Fruit fly (Drosophila melanogaster) whole organism, embryonic: Measurements from ENCODE around the gene CG5326.
A peak's percentile ranks its signal among the peaks of the same experiment; 100 is the strongest.

Experiments
- Ada2b ChIP-seq: fragments of 200-800 bp; sonication (Bioruptor generic); IDR thresholded peaks from 2 replicates; pipeline ENCODE4 v1.3.6; 2022; ENCODE audit warnings: missing biosample characterization, missing genetic modification characterization
- Atf6 ChIP-seq: fragments of 200-800 bp; sonication (Bioruptor generic); IDR thresholded peaks from 2 replicates; pipeline ENCODE4 v1.3.6; 2022; ENCODE audit warnings: missing biosample characterization, missing genetic modification characterization
- CG10267 ChIP-seq: fragments of 200-800 bp; sonication (Bioruptor generic); optimal IDR thresholded peaks from 2 replicates; lab custom pipeline; 2018; ENCODE audit warnings: missing biosample characterization, mild to moderate bottlenecking, missing genetic modification characterization, moderate library complexity
- CG11504 ChIP-seq: fragments of 200-800 bp; sonication (Bioruptor generic); optimal IDR thresholded peaks from 3 replicates; lab custom pipeline; 2019; ENCODE audit warnings: missing biosample characterization, mild to moderate bottlenecking, missing genetic modification characterization, moderate library complexity
- CG12299 ChIP-seq: fragments of 200-800 bp; sonication (Bioruptor generic); optimal IDR thresholded peaks from 2 replicates; lab custom pipeline; 2018; ENCODE audit warnings: missing biosample characterization, mild to moderate bottlenecking, missing genetic modification characterization
- CG13123 ChIP-seq: fragments of 200-800 bp; sonication (Bioruptor generic); optimal IDR thresholded peaks from 2 replicates; lab custom pipeline; 2016; ENCODE audit warnings: missing biosample characterization, missing genetic modification characterization
- CG15514 ChIP-seq: fragments of 200-800 bp; sonication (Bioruptor generic); optimal IDR thresholded peaks from 3 replicates; lab custom pipeline; 2017; ENCODE audit warnings: missing biosample characterization, missing genetic modification characterization, mild to moderate bottlenecking, moderate library complexity, missing genetic modification reagents
- CG17829 ChIP-seq: fragments of 200-800 bp; optimal IDR thresholded peaks from 2 replicates; lab custom pipeline; 2019; ENCODE audit warnings: missing biosample characterization, mild to moderate bottlenecking, missing genetic modification characterization, moderate library complexity
- CG17912 ChIP-seq: fragments of 200-800 bp; sonication (Bioruptor generic); optimal IDR thresholded peaks from 2 replicates; lab custom pipeline; 2018; ENCODE audit warnings: missing biosample characterization, mild to moderate bottlenecking, missing genetic modification characterization
- CG18476 ChIP-seq: fragments of 200-800 bp; sonication (Bioruptor generic); optimal IDR thresholded peaks from 2 replicates; lab custom pipeline; 2016; ENCODE audit warnings: missing biosample characterization, mild to moderate bottlenecking, missing genetic modification characterization
- CG18764 ChIP-seq: fragments of 200-800 bp; sonication (Bioruptor generic); optimal IDR thresholded peaks from 3 replicates; lab custom pipeline; 2016; ENCODE audit warnings: missing biosample characterization, missing genetic modification characterization
- CG31388 ChIP-seq: fragments of 200-800 bp; sonication (Bioruptor generic); optimal IDR thresholded peaks from 2 replicates; lab custom pipeline; 2016; ENCODE audit warnings: missing biosample characterization, missing genetic modification characterization
- CG31441 ChIP-seq: fragments of 200-800 bp; sonication (Bioruptor generic); IDR thresholded peaks from 2 replicates; pipeline ENCODE4 v1.3.6; 2022; ENCODE audit warnings: missing biosample characterization, missing genetic modification characterization
- CG32772 ChIP-seq: fragments of 200-800 bp; sonication (Bioruptor generic); IDR thresholded peaks from 2 replicates; pipeline ENCODE4 v1.3.6; 2022; ENCODE audit warnings: missing biosample characterization, missing genetic modification characterization
- CG3407 ChIP-seq: fragments of 200-800 bp; sonication (Bioruptor generic); optimal IDR thresholded peaks from 2 replicates; lab custom pipeline; 2018; ENCODE audit warnings: missing biosample characterization, mild to moderate bottlenecking, missing genetic modification characterization
- CG5245 ChIP-seq: fragments of 200-800 bp; sonication (Bioruptor generic); optimal IDR thresholded peaks from 3 replicates; lab custom pipeline; 2016; ENCODE audit warnings: missing biosample characterization, missing genetic modification characterization
- CG6683 ChIP-seq: fragments of 200-800 bp; sonication (Bioruptor generic); optimal IDR thresholded peaks from 2 replicates; lab custom pipeline; 2017; ENCODE audit warnings: missing biosample characterization, mild to moderate bottlenecking, missing genetic modification characterization, missing genetic modification reagents
- CG6791 ChIP-seq: fragments of 200-800 bp; sonication (Bioruptor generic); IDR thresholded peaks from 3 replicates; pipeline ENCODE4 v1.3.6; 2022; ENCODE audit warnings: missing biosample characterization, missing genetic modification characterization; ENCODE audit not compliant: partially characterized antibody
- CG6854 ChIP-seq: fragments of 200-800 bp; sonication (Bioruptor generic); optimal IDR thresholded peaks from 3 replicates; lab custom pipeline; 2017; ENCODE audit warnings: missing biosample characterization, mild to moderate bottlenecking, missing genetic modification characterization
- CG7928 ChIP-seq: fragments of 200-800 bp; sonication (Bioruptor generic); optimal IDR thresholded peaks from 2 replicates; lab custom pipeline; 2017; ENCODE audit warnings: missing biosample characterization, mild to moderate bottlenecking, missing genetic modification characterization
- CG8089 ChIP-seq: fragments of 200-800 bp; sonication (Bioruptor generic); optimal IDR thresholded peaks from 3 replicates; lab custom pipeline; 2016; ENCODE audit warnings: missing biosample characterization, missing genetic modification characterization
- CG9817 ChIP-seq: fragments of 200-800 bp; sonication (Bioruptor generic); optimal IDR thresholded peaks from 2 replicates; lab custom pipeline; 2018; ENCODE audit warnings: missing biosample characterization, mild to moderate bottlenecking, missing genetic modification characterization, moderate library complexity
- D ChIP-seq, 2 experiments: fragments of 200-800 bp in 1 of 2; fragments of >200 bp in 1 of 2; sonication (Bioruptor generic) in 1 of 2; optimal IDR thresholded peaks; 2 replicates in 1 of 2; 3 replicates in 1 of 2; lab custom pipeline; 2017; ENCODE audit warnings: mild to moderate bottlenecking in 1 of 2, missing biosample characterization in 1 of 2, missing genetic modification characterization in 1 of 2, missing genetic modification reagents in 1 of 2
- D19B ChIP-seq: fragments of 200-800 bp; sonication (Bioruptor generic); optimal IDR thresholded peaks from 2 replicates; lab custom pipeline; 2017; ENCODE audit warnings: missing biosample characterization, mild to moderate bottlenecking, missing genetic modification characterization
- HHEX ChIP-seq: fragments of 200-800 bp; sonication (Bioruptor generic); optimal IDR thresholded peaks from 3 replicates; lab custom pipeline; 2017; ENCODE audit warnings: missing biosample characterization, mild to moderate bottlenecking, missing genetic modification characterization, missing genetic modification reagents
- Hmr ChIP-seq: fragments of 200-800 bp; sonication (Bioruptor generic); optimal IDR thresholded peaks from 3 replicates; lab custom pipeline; 2017; ENCODE audit warnings: mild to moderate bottlenecking, missing biosample characterization, missing genetic modification reagents, missing genetic modification characterization
- Jarid2 ChIP-seq: fragments of 200-800 bp; sonication (Bioruptor generic); optimal IDR thresholded peaks from 3 replicates; lab custom pipeline; 2017; ENCODE audit warnings: mild to moderate bottlenecking, missing biosample characterization, missing genetic modification reagents, missing genetic modification characterization
- Max ChIP-seq: fragments of 200-800 bp; sonication (Bioruptor generic); optimal IDR thresholded peaks from 2 replicates; lab custom pipeline; 2016; ENCODE audit warnings: missing biosample characterization, mild to moderate bottlenecking, missing genetic modification characterization
- Med ChIP-seq: fragments of 200-800 bp; sonication (Bioruptor generic); peaks from one replicate; lab custom pipeline; 2016; ENCODE audit warnings: missing biosample characterization, missing genetic modification characterization, mild to moderate bottlenecking, inconsistent platforms, moderate library complexity
- Pdp1 ChIP-seq, 2 experiments: fragments of 200-800 bp; sonication (Bioruptor generic); optimal IDR thresholded peaks; 3 replicates each; lab custom pipeline; 2016; ENCODE audit warnings: missing biosample characterization in 2 of 2, missing genetic modification characterization in 2 of 2, mild to moderate bottlenecking in 1 of 2, moderate library complexity in 1 of 2
- Rfx ChIP-seq: fragments of 200-800 bp; sonication (Bioruptor generic); IDR thresholded peaks from 2 replicates; pipeline ENCODE4 v1.3.6; 2022; ENCODE audit warnings: missing biosample characterization, missing genetic modification characterization
- Usf ChIP-seq: fragments of 200-800 bp; sonication (Bioruptor generic); optimal IDR thresholded peaks from 2 replicates; lab custom pipeline; 2017; ENCODE audit warnings: missing genotype, missing biosample characterization, missing genetic modification characterization
- bbx ChIP-seq: fragments of 200-800 bp; sonication (Bioruptor generic); IDR thresholded peaks from 2 replicates; pipeline ENCODE4 v1.3.6; 2022; ENCODE audit warnings: missing biosample characterization, missing genetic modification characterization; ENCODE audit not compliant: partially characterized antibody
- dysf ChIP-seq: fragments of 200-800 bp; sonication (Bioruptor generic); IDR thresholded peaks from 3 replicates; pipeline ENCODE4 v1.3.6; 2022; ENCODE audit warnings: missing biosample characterization, missing genetic modification characterization
- fd64A ChIP-seq: fragments of 200-800 bp; sonication (Bioruptor generic); optimal IDR thresholded peaks from 3 replicates; lab custom pipeline; 2018; ENCODE audit warnings: missing biosample characterization, mild to moderate bottlenecking, missing genetic modification characterization
- gfzf ChIP-seq: fragments of 200-800 bp; sonication (Bioruptor generic); optimal IDR thresholded peaks from 2 replicates; lab custom pipeline; 2016; ENCODE audit warnings: missing biosample characterization, mild to moderate bottlenecking, missing genetic modification characterization, moderate library complexity
- grau ChIP-seq: fragments of 200-800 bp; optimal IDR thresholded peaks from 3 replicates; lab custom pipeline; 2019; ENCODE audit warnings: missing biosample characterization, mild to moderate bottlenecking, missing genetic modification characterization, moderate library complexity
- hkb ChIP-seq, 2 experiments: fragments of 200-800 bp in 1 of 2; fragments of >200 bp in 1 of 2; sonication (Bioruptor generic) in 1 of 2; IDR thresholded peaks in 1 of 2; optimal IDR thresholded peaks in 1 of 2; 2 replicates each; pipeline versions ENCODE4 v1.3.6 to Lab custom; 2017 to 2022; ENCODE audit warnings: missing biosample characterization in 1 of 2, missing genetic modification characterization in 1 of 2
- kni ChIP-seq: fragments of 200-800 bp; sonication (Bioruptor generic); optimal IDR thresholded peaks from 3 replicates; lab custom pipeline; 2017; ENCODE audit warnings: mild to moderate bottlenecking, missing biosample characterization, missing genetic modification reagents, missing genetic modification characterization
- lilli ChIP-seq: fragments of 200-800 bp; sonication (Bioruptor generic); optimal IDR thresholded peaks from 3 replicates; lab custom pipeline; 2016; ENCODE audit warnings: missing biosample characterization, missing genetic modification characterization
- lmd ChIP-seq: fragments of 200-800 bp; sonication (Bioruptor generic); IDR thresholded peaks from 2 replicates; pipeline ENCODE4 v1.3.6; 2022; ENCODE audit warnings: missing biosample characterization, missing genetic modification characterization
- mirr ChIP-seq: fragments of 200-800 bp; sonication (Bioruptor generic); optimal IDR thresholded peaks from 3 replicates; lab custom pipeline; 2018; ENCODE audit warnings: missing biosample characterization, mild to moderate bottlenecking, missing genetic modification characterization
- nmo ChIP-seq: fragments of 200-800 bp; sonication (Bioruptor generic); optimal IDR thresholded peaks from 2 replicates; lab custom pipeline; 2018; ENCODE audit warnings: missing biosample characterization, mild to moderate bottlenecking, missing genetic modification characterization, moderate library complexity
- sna ChIP-seq: fragments of 200-800 bp; sonication (Bioruptor generic); IDR thresholded peaks from 2 replicates; pipeline ENCODE4 v1.3.6; 2022; ENCODE audit warnings: missing biosample characterization, missing genetic modification characterization; ENCODE audit not compliant: partially characterized antibody
- tup ChIP-seq: fragments of 200-800 bp; sonication (Bioruptor generic); optimal IDR thresholded peaks from 2 replicates; lab custom pipeline; 2016; ENCODE audit warnings: missing biosample characterization, mild to moderate bottlenecking, missing genetic modification characterization, moderate library complexity
- vnd ChIP-seq: fragments of 200-800 bp; sonication (Bioruptor generic); IDR thresholded peaks from 3 replicates; pipeline ENCODE4 v1.3.6; 2022; ENCODE audit warnings: missing biosample characterization, missing genetic modification characterization; ENCODE audit not compliant: partially characterized antibody

Gene CG5326

DNA sequence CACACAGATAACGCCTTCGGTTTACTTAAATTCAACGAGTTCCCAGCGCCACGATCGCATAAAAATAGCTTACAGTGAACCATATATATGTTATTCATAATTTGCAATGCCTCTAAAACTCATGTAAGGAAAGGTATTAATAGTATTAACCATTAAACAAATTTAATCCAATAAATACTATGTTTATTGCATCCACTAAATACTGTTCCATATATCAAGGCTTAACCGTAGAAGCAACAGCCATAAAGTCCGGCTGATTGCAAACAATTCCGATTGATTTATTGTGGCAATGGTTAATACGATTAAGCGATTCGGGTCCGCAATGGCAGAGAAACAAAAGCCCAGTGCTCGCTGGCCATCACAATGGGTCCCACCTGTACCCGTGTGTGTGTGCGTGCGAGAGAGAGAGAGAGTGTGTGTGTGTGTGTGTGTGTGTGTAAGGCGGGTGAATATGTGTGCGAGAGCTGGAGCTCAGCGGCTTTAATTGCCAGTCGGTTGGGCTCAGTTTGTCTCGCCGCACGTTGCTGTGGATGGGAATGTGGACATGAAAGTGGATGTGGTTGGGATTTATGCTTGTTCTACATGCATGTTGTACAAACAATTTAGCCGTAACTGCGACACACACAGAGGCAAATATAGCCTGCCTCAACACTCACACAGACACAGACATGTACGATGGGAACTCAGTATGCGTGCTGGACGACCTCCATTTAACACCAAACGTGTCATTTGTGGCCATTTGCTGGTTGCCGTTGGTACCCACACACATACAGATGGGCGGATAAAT lies 45.0 kb downstream of the CG5326 start:
- TF ChIP-seq Hmr (GFP tag; lab: Kevin White, UChicago) = peak; percentile 41
- TF ChIP-seq Jarid2 (GFP tag; lab: Kevin White, UChicago) = peak; percentile 35
- TF ChIP-seq lmd (GFP tag; lab: Robert Waterston, UW) = peak; percentile 52; the same call in 1 of the 2 replicates
- peak; percentile 13 for TF ChIP-seq CG7928
- no peak for TF ChIP-seq CG17912 (GFP tag; lab: Kevin White, UChicago)
- no peak for TF ChIP-seq CG6791 (GFP tag; lab: Robert Waterston, UW)
- TF ChIP-seq CG18764 (GFP tag; lab: Kevin White, UChicago) = no peak
- peak in 1 of 2 experiments; percentile 31 for TF ChIP-seq Pdp1 (GFP tag; optimal IDR thresholded peaks at IDR 0.05; lab: Kevin White, UChicago)
- peak; percentile 32; the same call in 1 of the 2 replicates for TF ChIP-seq CG31441 (GFP tag; lab: Robert Waterston, UW)
- TF ChIP-seq CG32772 = no peak
- no peak for TF ChIP-seq CG18476 (GFP tag; lab: Kevin White, UChicago)
- TF ChIP-seq dysf (GFP tag; lab: Robert Waterston, UW) = peak; percentile 34; the same call in 1 of the 3 replicates
- no peak for TF ChIP-seq Usf
- TF ChIP-seq CG13123 (GFP tag; lab: Kevin White, UChicago) = no peak
- TF ChIP-seq D (optimal IDR thresholded peaks at IDR 0.05; lab: Kevin White, UChicago) = no peak
- TF ChIP-seq D (GFP tag; optimal IDR thresholded peaks at IDR 0.05; lab: Kevin White, UChicago) = peak; percentile 44
- no peak for TF ChIP-seq sna (GFP tag; lab: Robert Waterston, UW)
- peak; percentile 36 for TF ChIP-seq CG9817 (tag; lab: Kevin White, UChicago)
- peak; percentile 31 for TF ChIP-seq lilli (GFP tag; lab: Kevin White, UChicago)
- peak; percentile 3 for TF ChIP-seq fd64A (GFP tag; lab: Kevin White, UChicago)
- TF ChIP-seq grau (tag; lab: Kevin White, UChicago) = peak; percentile 72
- 0 out of 2 replicates have a peak, but pooled peaks have one; percentile 8 for TF ChIP-seq Atf6
- TF ChIP-seq hkb (optimal IDR thresholded peaks at IDR 0.05; lab: Kevin White, UChicago) = no peak
- TF ChIP-seq hkb (GFP tag; IDR thresholded peaks at IDR 0.05; lab: Robert Waterston, UW) = 0 out of 2 replicates have a peak, but pooled peaks have one; percentile 7
- TF ChIP-seq kni = peak; percentile 37
- TF ChIP-seq tup = no peak
- peak; percentile 23 for TF ChIP-seq HHEX (GFP tag; lab: Kevin White, UChicago)
- TF ChIP-seq CG12299 (tag; lab: Kevin White, UChicago) = peak; percentile 40
- TF ChIP-seq CG11504 (tag; lab: Kevin White, UChicago) = peak; percentile 70
- TF ChIP-seq CG31388 (GFP tag; lab: Kevin White, UChicago) = no peak
- TF ChIP-seq CG3407 (GFP tag; lab: Kevin White, UChicago) = no peak
- TF ChIP-seq mirr (GFP tag; lab: Kevin White, UChicago) = peak; percentile 61
- TF ChIP-seq Max (GFP tag; lab: Kevin White, UChicago) = peak; percentile 35
- TF ChIP-seq nmo (GFP tag; lab: Kevin White, UChicago) = peak; percentile 50
- peak; percentile 39 for TF ChIP-seq CG10267 (tag; lab: Kevin White, UChicago)
- TF ChIP-seq CG17829 (tag; lab: Kevin White, UChicago) = no peak
- TF ChIP-seq CG6854 (GFP tag; lab: Kevin White, UChicago) = peak; percentile 13
- TF ChIP-seq Med (GFP tag; lab: Kevin White, UChicago) = peak; percentile 79
- no peak for TF ChIP-seq bbx
- TF ChIP-seq D19B (GFP tag; lab: Kevin White, UChicago) = peak; percentile 6
- TF ChIP-seq CG5245 (GFP tag; lab: Kevin White, UChicago) = no peak
- TF ChIP-seq CG6683 (GFP tag; lab: Kevin White, UChicago) = peak; percentile 0
- TF ChIP-seq Ada2b (GFP tag; lab: Robert Waterston, UW) = 0 out of 2 replicates have a peak, but pooled peaks have one; percentile 43
- no peak for TF ChIP-seq gfzf
- TF ChIP-seq Rfx (GFP tag; lab: Robert Waterston, UW) = peak; percentile 51; the same call in 1 of the 2 replicates
- TF ChIP-seq CG8089 (GFP tag; lab: Kevin White, UChicago) = no peak
- no peak for TF ChIP-seq vnd (GFP tag; lab: Robert Waterston, UW)
- TF ChIP-seq CG15514 = peak; percentile 0
